Worm (Caenorhabditis elegans): ENCODE results near the gene Y53F4B.26.

DNA sequence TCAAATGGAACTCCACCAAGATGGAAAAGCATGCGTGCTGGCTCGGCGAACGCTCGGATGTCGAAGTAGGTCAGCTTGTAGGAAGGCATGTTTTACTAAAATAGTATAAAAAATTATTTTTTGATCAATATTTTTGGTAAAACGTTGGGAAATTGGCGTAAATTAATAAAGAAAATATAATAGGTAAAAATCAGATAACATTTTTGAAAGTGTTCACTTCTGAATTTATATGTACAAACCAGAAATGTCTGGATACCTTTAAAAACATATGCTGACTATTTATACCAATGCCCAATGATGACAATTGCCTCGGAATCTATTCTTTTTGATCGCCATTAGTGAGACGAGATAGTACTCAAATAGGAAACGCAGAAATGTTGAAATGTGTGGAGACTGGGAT is 44.5 kb upstream of the Y53F4B.26 start, which contains the start of gene gst-35:
- TF ChIP-seq flt-1 (GFP tag; IDR thresholded peaks at IDR 0.05) (no peak), tab-1 (GFP tag; IDR thresholded peaks at IDR 0.05) (no peak)

Data from whole organism, midembryonic.